Worm (Caenorhabditis elegans): ENCODE measurements around the gene nlp-59.

ce11 chrV:14949477-14949876 lies 21.8 kb upstream of the nlp-59 start, which contains the start of gene hil-1:
- TF ChIP-seq mep-1 (tag; optimal IDR thresholded peaks at IDR 0.05) (no peak), elt-3 (tag; optimal IDR thresholded peaks at IDR 0.05) (no peak), zip-4 (GFP tag; optimal IDR thresholded peaks at IDR 0.05) (no peak), unc-62 (GFP tag; optimal IDR thresholded peaks at IDR 0.05) (no peak), fkh-8 (tag; optimal IDR thresholded peaks at IDR 0.05) (no peak), lin-14 (GFP tag; optimal IDR thresholded peaks at IDR 0.05) (no peak), blmp-1 (tag; optimal IDR thresholded peaks at IDR 0.05) (no peak), skn-1 (tag; optimal IDR thresholded peaks at IDR 0.05) (no peak), sox-4 (tag; optimal IDR thresholded peaks at IDR 0.05) (no peak)

All from whole organism, L1 larva.